Fruit fly (Drosophila melanogaster) whole organism, adult: ENCODE data around the gene CG34433.
A peak's percentile ranks its signal among the peaks of the same experiment; 100 is the strongest.

Experiments used
- CG11617 ChIP-seq: fragments of 200-800 bp; sonication (Bioruptor generic); optimal IDR thresholded peaks from 2 replicates; lab custom pipeline; 2017; ENCODE audit warnings: mild to moderate bottlenecking, missing biosample characterization, missing genetic modification reagents, missing genetic modification characterization
- CG12768 ChIP-seq: fragments of 200-800 bp; sonication (Bioruptor generic); optimal IDR thresholded peaks from 2 replicates; lab custom pipeline; 2017; ENCODE audit warnings: missing biosample characterization, missing genetic modification characterization, mild to moderate bottlenecking, moderate library complexity, missing genetic modification reagents
- CG14711 ChIP-seq: fragments of 200-800 bp; sonication (Bioruptor generic); optimal IDR thresholded peaks from 2 replicates; lab custom pipeline; 2018; ENCODE audit warnings: missing biosample characterization, mild to moderate bottlenecking, missing genetic modification characterization, moderate library complexity
- CG1620 ChIP-seq: fragments of 200-800 bp; sonication (Bioruptor generic); optimal IDR thresholded peaks from 2 replicates; lab custom pipeline; 2016; ENCODE audit warnings: missing biosample characterization, missing genetic modification characterization
- CG33017 ChIP-seq: fragments of 200-800 bp; sonication (Bioruptor generic); optimal IDR thresholded peaks from 2 replicates; lab custom pipeline; 2018; ENCODE audit warnings: missing biosample characterization, mild to moderate bottlenecking, missing genetic modification characterization, moderate library complexity
- CG5204 ChIP-seq: fragments of 200-800 bp; sonication (Bioruptor generic); optimal IDR thresholded peaks from 2 replicates; lab custom pipeline; 2016; ENCODE audit warnings: missing biosample characterization, missing genetic modification characterization
- CG7045 ChIP-seq: fragments of 200-800 bp; sonication (Bioruptor generic); optimal IDR thresholded peaks from 2 replicates; lab custom pipeline; 2017; ENCODE audit warnings: missing biosample characterization, mild to moderate bottlenecking, missing genetic modification characterization
- CG7101 ChIP-seq: fragments of 200-800 bp; sonication (Bioruptor generic); optimal IDR thresholded peaks from 2 replicates; lab custom pipeline; 2018; ENCODE audit warnings: missing biosample characterization, mild to moderate bottlenecking, missing genetic modification characterization, moderate library complexity
- Clk ChIP-seq: fragments of 200-800 bp; sonication (Bioruptor generic); optimal IDR thresholded peaks from 2 replicates; lab custom pipeline; 2017; ENCODE audit warnings: missing biosample characterization, missing genetic modification characterization
- Crg-1 ChIP-seq: fragments of 200-800 bp; sonication (Bioruptor generic); optimal IDR thresholded peaks from 2 replicates; lab custom pipeline; 2016; ENCODE audit warnings: missing biosample characterization, missing genetic modification characterization
- Hr96 ChIP-seq: fragments of 200-800 bp; sonication (Bioruptor generic); optimal IDR thresholded peaks from 2 replicates; lab custom pipeline; 2016; ENCODE audit warnings: missing biosample characterization, missing genetic modification characterization
- Mnt ChIP-seq: fragments of 200-800 bp; sonication (Bioruptor generic); optimal IDR thresholded peaks from 2 replicates; lab custom pipeline; 2016; ENCODE audit warnings: missing biosample characterization, mild to moderate bottlenecking, missing genetic modification characterization
- bab1 ChIP-seq: fragments of 200-800 bp; sonication (Bioruptor generic); optimal IDR thresholded peaks from 3 replicates; lab custom pipeline; 2019; ENCODE audit warnings: missing biosample characterization, mild to moderate bottlenecking, missing genetic modification characterization, moderate library complexity
- cic ChIP-seq: fragments of 200-800 bp; sonication (Bioruptor generic); optimal IDR thresholded peaks from 2 replicates; lab custom pipeline; 2017; ENCODE audit warnings: missing biosample characterization, mild to moderate bottlenecking, missing genetic modification characterization, moderate library complexity
- cnc ChIP-seq, 2 experiments: fragments of >200 bp; optimal IDR thresholded peaks; 2 replicates each; lab custom pipeline; 2017
- kay ChIP-seq: fragments of 200-800 bp; sonication (Bioruptor generic); peaks from one replicate; lab custom pipeline; 2016; ENCODE audit warnings: missing biosample characterization, missing genetic modification characterization, borderline replicate concordance
- ovo ChIP-seq: fragments of 200-800 bp; sonication (Bioruptor generic); optimal IDR thresholded peaks from 2 replicates; lab custom pipeline; 2016; ENCODE audit warnings: missing biosample characterization, missing genetic modification characterization
- pad ChIP-seq: fragments of 200-800 bp; sonication (Bioruptor generic); optimal IDR thresholded peaks from 3 replicates; lab custom pipeline; 2017; ENCODE audit warnings: missing biosample characterization, missing genetic modification characterization, mild to moderate bottlenecking, moderate library complexity, missing genetic modification reagents
- tj ChIP-seq: fragments of 200-800 bp; sonication (Bioruptor generic); optimal IDR thresholded peaks from 3 replicates; lab custom pipeline; 2017; ENCODE audit warnings: missing biosample characterization, mild to moderate bottlenecking, missing genetic modification characterization, moderate library complexity
- toe ChIP-seq: fragments of 200-800 bp; sonication (Bioruptor generic); optimal IDR thresholded peaks from 2 replicates; lab custom pipeline; 2016; ENCODE audit warnings: missing biosample characterization, missing genetic modification characterization

CG34433 gene

DNA sequence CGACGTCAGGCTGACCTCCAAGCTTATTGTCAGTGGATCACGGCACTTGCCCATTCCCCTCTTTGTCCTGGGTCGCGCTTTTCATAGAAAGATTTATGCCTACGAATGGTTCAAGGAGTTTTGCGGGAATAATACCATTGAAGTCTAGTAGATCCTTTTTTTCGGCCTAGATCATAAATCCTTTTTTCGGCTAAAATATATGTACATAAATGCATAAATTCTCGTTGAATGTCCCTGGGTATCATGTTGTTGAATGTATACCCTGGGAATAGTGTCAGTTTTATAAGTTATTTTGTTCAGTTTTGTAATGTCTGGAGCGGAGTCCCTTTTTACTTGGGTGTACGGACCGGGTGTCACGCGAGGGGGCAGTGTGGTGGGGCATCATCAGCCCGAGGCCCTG is at the start of gene CG34433:
Gene CG34433, plus strand, starts transcription at position 301 of the 400 bp plus-strand sequence.
- TF ChIP-seq Clk (no peak), kay (GFP tag; lab: Kevin White, UChicago) (peak; percentile 16)

DNA sequence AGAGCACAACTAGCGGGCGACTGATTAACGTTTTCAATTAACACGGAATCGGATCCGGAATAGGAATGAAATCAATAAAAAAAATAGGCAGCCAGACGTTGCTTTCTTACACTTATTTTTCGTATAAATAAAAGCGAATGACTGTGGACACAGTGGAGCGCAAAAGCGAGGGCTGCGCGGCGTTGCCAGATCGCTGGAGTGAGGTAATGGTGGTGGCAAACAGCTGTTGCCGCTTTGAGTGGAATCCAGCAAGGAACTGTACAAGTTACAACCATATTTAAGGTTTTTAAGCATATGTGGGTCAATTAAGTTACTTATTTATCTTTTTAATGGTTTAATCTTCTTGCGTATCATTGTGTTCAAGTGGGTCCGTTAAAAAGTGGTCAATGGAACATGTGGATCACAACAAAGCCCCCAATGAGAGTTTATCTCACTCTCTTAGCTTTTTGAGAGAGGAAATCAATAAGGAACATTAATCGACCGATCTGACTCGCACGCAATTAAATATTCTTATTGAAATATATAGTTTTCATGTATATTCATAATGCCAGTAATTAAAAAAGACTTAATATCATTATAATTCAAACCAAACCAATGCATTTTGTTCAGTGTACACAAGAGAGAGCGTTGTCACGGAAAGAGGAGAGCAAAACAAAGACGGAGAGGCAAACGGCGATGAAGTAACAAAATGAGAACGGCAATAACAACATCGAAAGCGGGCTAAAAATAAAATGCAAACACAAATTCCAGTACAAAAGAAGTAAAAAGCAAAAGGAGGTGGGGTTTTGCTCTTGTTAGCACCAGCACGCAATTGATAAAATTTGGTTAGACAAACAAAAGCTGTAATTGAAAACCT is 49.4 kb upstream of the CG34433 start:
- TF ChIP-seq cic (GFP tag; lab: Kevin White, UChicago) (no peak), CG1620 (GFP tag; lab: Kevin White, UChicago) (peak; percentile 32), pad (GFP tag; lab: Kevin White, UChicago) (peak; percentile 27), CG7045 (GFP tag; lab: Kevin White, UChicago) (peak; percentile 77), ovo (GFP tag; lab: Kevin White, UChicago) (no peak), bab1 (GFP tag; lab: Kevin White, UChicago) (peak; percentile 82), CG5204 (GFP tag; lab: Kevin White, UChicago) (peak; percentile 78), Hr96 (GFP tag; lab: Kevin White, UChicago) (peak; percentile 72), kay (GFP tag; lab: Kevin White, UChicago) (peak; percentile 87), Mnt (GFP tag; lab: Kevin White, UChicago) (peak; percentile 47), tj (peak; percentile 51), cnc (optimal IDR thresholded peaks at IDR 0.05; lab: Kevin White, UChicago) (no peak), CG33017 (peak; percentile 86), CG12768 (GFP tag; lab: Kevin White, UChicago) (peak; percentile 72), CG14711 (tag; lab: Kevin White, UChicago) (peak; percentile 69), toe (GFP tag; lab: Kevin White, UChicago) (peak; percentile 52), Clk (peak; percentile 17), Crg-1 (GFP tag; lab: Kevin White, UChicago) (peak; percentile 2), CG11617 (peak; percentile 79), CG7101 (tag; lab: Kevin White, UChicago) (peak; percentile 87)

DNA sequence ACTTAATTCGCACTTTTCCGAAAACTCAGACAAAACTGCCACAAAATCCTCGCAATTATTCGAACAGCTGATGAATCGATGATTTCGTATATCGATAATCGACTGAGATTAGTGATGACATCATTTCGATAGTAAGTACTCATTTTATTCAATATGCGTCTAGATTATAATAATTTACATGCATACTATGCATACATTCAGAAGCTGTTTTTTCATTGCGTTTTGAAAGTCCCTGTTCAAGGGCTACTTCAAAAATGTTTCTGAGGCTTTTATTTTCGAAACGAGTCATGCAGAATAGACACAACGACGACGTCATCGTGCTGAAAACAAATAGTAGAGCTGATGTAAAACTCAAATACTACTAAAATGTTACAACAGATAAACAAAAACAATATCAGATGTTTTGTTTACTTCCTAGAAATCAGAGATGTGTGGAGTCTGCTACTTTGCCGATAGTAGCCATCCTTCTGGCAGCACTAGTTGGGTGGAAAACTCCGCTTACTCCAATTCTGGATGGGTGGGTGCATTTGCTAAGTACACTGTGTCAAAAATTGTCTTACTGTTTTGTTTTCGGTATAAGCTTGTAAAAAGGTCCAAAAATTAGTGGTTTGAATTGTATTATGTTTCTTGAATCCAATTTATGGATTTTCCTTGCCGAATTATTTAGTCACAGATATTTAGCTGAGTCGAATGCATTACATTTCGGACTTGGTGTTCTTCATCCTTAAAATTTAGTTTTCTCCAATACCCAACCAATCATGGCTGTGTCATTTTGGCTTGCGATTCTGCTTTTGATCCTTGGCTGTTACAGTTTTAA is 48.1 kb upstream of the CG34433 start, which contains the start of the genes CG2246 and CG31021:
Gene CG2246, minus strand, starts transcription at position 50 of the 817 bp plus-strand sequence.
Gene CG31021, plus strand, starts transcription at position 767 of the 817 bp plus-strand sequence.
- TF ChIP-seq Hr96 (GFP tag; lab: Kevin White, UChicago) (peak; percentile 3), CG11617 (peak; percentile 28), CG12768 (GFP tag; lab: Kevin White, UChicago) (no peak), CG33017 (no peak), pad (GFP tag; lab: Kevin White, UChicago) (peak; percentile 12), cic (GFP tag; lab: Kevin White, UChicago) (no peak), Crg-1 (GFP tag; lab: Kevin White, UChicago) (peak; percentile 31), CG7101 (tag; lab: Kevin White, UChicago) (peak; percentile 20), toe (GFP tag; lab: Kevin White, UChicago) (peak; percentile 65), tj (no peak), kay (GFP tag; lab: Kevin White, UChicago) (no peak), CG7045 (GFP tag; lab: Kevin White, UChicago) (peak; percentile 34), CG1620 (GFP tag; lab: Kevin White, UChicago) (peak; percentile 49), Mnt (GFP tag; lab: Kevin White, UChicago) (peak; percentile 11), bab1 (GFP tag; lab: Kevin White, UChicago) (peak; percentile 25), ovo (GFP tag; lab: Kevin White, UChicago) (peak; percentile 51), Clk (peak; percentile 47), cnc (optimal IDR thresholded peaks at IDR 0.05; lab: Kevin White, UChicago) (no peak), CG14711 (tag; lab: Kevin White, UChicago) (no peak), CG5204 (GFP tag; lab: Kevin White, UChicago) (peak; percentile 72)

DNA sequence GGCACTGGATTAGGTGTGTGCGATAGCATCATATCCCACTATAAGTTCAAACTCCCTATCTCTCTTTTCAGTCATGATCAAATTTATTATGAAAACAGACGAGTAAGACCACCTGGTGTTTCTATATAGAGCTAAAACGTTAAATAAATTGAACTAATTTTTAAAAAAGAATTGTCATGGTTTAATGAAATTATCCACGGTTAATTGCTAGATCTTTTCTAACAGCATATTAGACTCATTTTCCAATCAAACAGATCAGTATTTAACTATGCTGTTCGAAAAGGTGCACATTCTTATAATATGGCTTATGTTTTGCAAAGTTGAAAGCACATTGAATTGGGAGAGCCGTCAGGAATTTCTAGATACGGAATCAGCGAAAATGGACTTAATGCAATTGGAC is 45.9 kb upstream of the CG34433 start, which contains the start of gene PH4alphaNE3:
Gene PH4alphaNE3, plus strand, starts transcription at position 301 of the 400 bp plus-strand sequence.
- no peak for TF ChIP-seq pad (GFP tag; lab: Kevin White, UChicago)
- TF ChIP-seq CG14711 (tag; lab: Kevin White, UChicago) = no peak
- TF ChIP-seq Clk = no peak
- no peak for TF ChIP-seq ovo (GFP tag; lab: Kevin White, UChicago)
- TF ChIP-seq toe (GFP tag; lab: Kevin White, UChicago) = no peak
- no peak for TF ChIP-seq bab1 (GFP tag; lab: Kevin White, UChicago)
- no peak for TF ChIP-seq CG1620 (GFP tag; lab: Kevin White, UChicago)

DNA sequence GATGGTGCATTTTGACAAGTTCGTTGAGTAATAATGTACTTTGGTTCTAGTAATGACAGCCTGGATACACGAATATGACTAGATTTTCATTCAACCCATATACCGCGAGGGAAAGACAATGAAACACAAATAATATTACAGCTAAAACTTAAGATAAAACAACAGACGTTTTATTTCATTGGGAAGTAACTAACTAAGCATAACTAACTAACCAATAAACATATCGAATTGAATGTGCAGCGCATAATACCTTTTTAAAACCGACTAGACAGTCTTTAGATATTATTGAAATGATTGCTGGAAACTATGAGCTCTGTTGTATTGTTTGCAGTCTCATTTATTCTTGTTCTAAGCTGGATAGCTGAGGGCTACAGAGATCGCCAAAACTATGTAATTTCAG is 43.9 kb upstream of the CG34433 start, which contains the start of gene CG31016:
Gene CG31016, plus strand, starts transcription at position 301 of the 400 bp plus-strand sequence.
- no peak for TF ChIP-seq CG12768 (GFP tag; lab: Kevin White, UChicago)
- TF ChIP-seq CG14711 (tag; lab: Kevin White, UChicago) = no peak
- TF ChIP-seq toe (GFP tag; lab: Kevin White, UChicago) = no peak
- TF ChIP-seq ovo (GFP tag; lab: Kevin White, UChicago) = no peak
- no peak for TF ChIP-seq pad (GFP tag; lab: Kevin White, UChicago)
- no peak for TF ChIP-seq Crg-1 (GFP tag; lab: Kevin White, UChicago)
- no peak for TF ChIP-seq CG7045 (GFP tag; lab: Kevin White, UChicago)
- no peak for TF ChIP-seq CG7101 (tag; lab: Kevin White, UChicago)
- no peak for TF ChIP-seq kay (GFP tag; lab: Kevin White, UChicago)
- TF ChIP-seq bab1 (GFP tag; lab: Kevin White, UChicago) = no peak
- TF ChIP-seq Clk = no peak
- TF ChIP-seq CG11617 = no peak
- no peak for TF ChIP-seq Hr96 (GFP tag; lab: Kevin White, UChicago)
- no peak for TF ChIP-seq tj
- no peak for TF ChIP-seq CG5204 (GFP tag; lab: Kevin White, UChicago)
